Worm (Caenorhabditis elegans) whole organism, L1 larva: ENCODE results near the gene srp-1.
A peak's percentile ranks its signal among the peaks of the same experiment; 100 is the strongest.

ENCODE experiments used
- dpl-1 ChIP-seq, 3 experiments: fragments of 150-350 bp in 2 of 3; sonication (generic microtip) in 1 of 3; optimal IDR thresholded peaks; 2 replicates each; lab custom pipeline; 2014 to 2017; ENCODE audit warnings: missing biosample characterization in 3 of 3, missing genetic modification characterization in 3 of 3, missing genetic modification reagents in 3 of 3
- elt-3 ChIP-seq, 6 experiments: fragments of 150-350 bp in 1 of 6; sonication (generic microtip); optimal IDR thresholded peaks; 2 replicates each; lab custom pipeline; 2017 to 2018; ENCODE audit warnings: missing biosample characterization in 6 of 6, missing genetic modification characterization in 6 of 6, inconsistent platforms in 1 of 6
- nhr-76 ChIP-seq: sonication (generic microtip); optimal IDR thresholded peaks from 2 replicates; lab custom pipeline; 2017; ENCODE audit warnings: missing biosample characterization, missing genetic modification characterization

DNA sequence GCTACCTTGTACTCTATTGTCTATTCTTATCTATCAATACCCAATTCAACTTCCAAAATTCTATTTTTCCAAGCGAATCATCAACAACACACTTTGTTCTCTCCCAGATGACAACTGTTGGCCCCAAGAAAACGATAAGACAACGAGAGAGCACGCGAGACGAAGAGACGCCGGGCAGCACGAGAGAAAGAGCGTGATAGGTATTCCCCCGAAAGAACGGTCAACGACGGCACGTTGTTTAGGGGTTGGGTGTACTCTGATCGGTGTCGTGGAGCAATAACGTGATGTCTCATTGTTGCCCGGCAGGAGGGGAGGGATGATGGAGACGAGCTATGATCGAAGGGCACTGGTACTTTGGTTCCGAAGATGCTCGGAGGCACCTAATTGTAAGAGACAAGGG is 21.8 kb upstream of the srp-1 start:
- no peak for TF ChIP-seq nhr-76 (tag; lab: Kevin White, UChicago)
- TF ChIP-seq elt-3 (tag; optimal IDR thresholded peaks at IDR 0.05; lab: Kevin White, UChicago), result peak in 5 of 6 experiments; percentile 16 to 92 (median 65)
- peak; percentile 48 to 67 (median 51) for TF ChIP-seq dpl-1 (GFP tag; optimal IDR thresholded peaks at IDR 0.05; lab: Kevin White, UChicago)
